Worm (Caenorhabditis elegans): ENCODE results near the gene math-41.
"Not testable (repeated sequence)": the region's sequence is repeated elsewhere in the genome, so short reads cannot be mapped to it uniquely, and the experiment has no call there.

Gene math-41

DNA sequence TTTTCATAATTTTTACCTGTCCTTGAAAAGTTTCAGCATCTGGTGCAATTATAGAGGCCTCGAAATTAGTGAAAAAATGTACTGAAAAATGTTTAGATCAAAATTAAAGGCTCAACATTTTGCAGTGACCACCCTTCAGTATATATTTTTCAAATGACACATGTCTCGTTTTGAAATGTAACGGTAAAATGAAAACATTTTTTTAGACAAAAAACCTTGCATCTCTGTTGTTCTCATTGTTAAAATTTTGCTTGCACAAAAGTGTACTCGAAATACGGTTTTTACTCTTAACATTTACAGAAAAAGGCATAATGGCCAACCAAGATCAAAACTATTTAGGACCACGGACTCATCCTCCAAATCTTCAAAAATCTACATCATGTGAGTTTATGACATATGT lies at the start of gene math-41:
math-41 (plus strand) TSS at position 301 of the 400 bp plus-strand sequence.
- TF ChIP-seq W03F9.2, dao-5, him-1 (tag; optimal IDR thresholded peaks at IDR 0.05): not testable (repeated sequence)

ce11 chrII:1775234-1775633 lies 49.2 kb upstream of the math-41 start, which contains the start of gene F36H5.14:
TSS of gene F36H5.14 (plus strand) at chrII:1775534.
- TF ChIP-seq him-1, dao-5, W03F9.2 (tag; optimal IDR thresholded peaks at IDR 0.05): not testable (repeated sequence)

- TF ChIP-seq dao-5 (tag; optimal IDR thresholded peaks at IDR 0.05), result no peak
- no peak for TF ChIP-seq him-1 (tag; optimal IDR thresholded peaks at IDR 0.05)
- TF ChIP-seq W03F9.2 (tag; optimal IDR thresholded peaks at IDR 0.05), result no peak
Observed at ce11 chrII:1782474-1782873, 42.0 kb upstream of the math-41 start, which contains the start of gene math-4. TSS of gene math-4 (minus strand) at chrII:1782574.

DNA sequence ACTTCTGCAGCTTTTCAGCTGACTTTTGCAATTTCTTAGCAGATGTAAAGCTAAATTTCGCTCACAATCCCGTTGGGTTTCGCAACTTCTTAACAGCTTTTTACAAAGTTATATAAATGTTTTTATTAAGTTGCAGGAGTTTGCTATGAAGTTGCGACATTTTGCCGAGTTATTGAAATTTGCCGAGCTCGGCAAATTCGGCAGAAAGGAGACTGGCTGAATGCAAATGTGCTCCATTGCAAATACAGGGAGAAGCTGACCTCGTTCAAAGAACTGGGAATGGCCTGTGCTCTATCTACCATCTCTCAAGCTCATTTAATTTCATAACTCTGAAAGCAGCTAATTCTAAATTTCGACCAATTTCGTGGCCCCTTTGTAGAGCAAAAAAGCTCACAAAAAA lies 39.6 kb upstream of the math-41 start, which contains the start of gene C08F1.11:
C08F1.11 (minus strand) TSS at position 101 of the 400 bp plus-strand sequence.
- TF ChIP-seq W03F9.2 (tag; optimal IDR thresholded peaks at IDR 0.05), result no peak
- no peak for TF ChIP-seq dao-5 (tag; optimal IDR thresholded peaks at IDR 0.05)
- TF ChIP-seq him-1 (tag; optimal IDR thresholded peaks at IDR 0.05), result no peak

DNA sequence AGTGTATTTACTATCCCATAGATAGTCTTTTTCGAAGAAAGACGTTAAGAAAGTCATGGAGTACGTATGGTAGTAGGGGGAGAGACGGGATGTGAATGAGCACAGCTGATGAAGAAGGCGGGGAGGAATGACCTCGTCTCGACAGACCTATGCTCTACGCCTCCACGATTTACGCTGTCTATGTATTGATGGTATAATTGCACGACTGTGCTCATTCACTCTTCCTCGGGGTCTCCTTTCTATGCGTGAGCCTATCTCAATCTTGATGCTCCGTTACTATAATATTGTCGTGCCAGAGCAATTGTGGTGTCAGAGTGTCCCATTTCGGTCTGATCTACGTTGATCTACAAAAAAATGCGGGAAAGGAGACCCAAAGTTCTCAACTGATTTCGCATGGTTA lies 38.2 kb upstream of the math-41 start, which contains the start of gene C08F1.10:
C08F1.10 (minus strand) TSS at position 101 of the 400 bp plus-strand sequence.
- TF ChIP-seq him-1 (tag; optimal IDR thresholded peaks at IDR 0.05), result no peak
- no peak for TF ChIP-seq W03F9.2 (tag; optimal IDR thresholded peaks at IDR 0.05)
- no peak for TF ChIP-seq dao-5 (tag; optimal IDR thresholded peaks at IDR 0.05)

ce11 chrII:1787208-1787607 lies 37.2 kb upstream of the math-41 start:
- TF ChIP-seq dao-5 (tag; optimal IDR thresholded peaks at IDR 0.05) (no peak), W03F9.2 (tag; optimal IDR thresholded peaks at IDR 0.05) (no peak), him-1 (tag; optimal IDR thresholded peaks at IDR 0.05) (no peak)

DNA sequence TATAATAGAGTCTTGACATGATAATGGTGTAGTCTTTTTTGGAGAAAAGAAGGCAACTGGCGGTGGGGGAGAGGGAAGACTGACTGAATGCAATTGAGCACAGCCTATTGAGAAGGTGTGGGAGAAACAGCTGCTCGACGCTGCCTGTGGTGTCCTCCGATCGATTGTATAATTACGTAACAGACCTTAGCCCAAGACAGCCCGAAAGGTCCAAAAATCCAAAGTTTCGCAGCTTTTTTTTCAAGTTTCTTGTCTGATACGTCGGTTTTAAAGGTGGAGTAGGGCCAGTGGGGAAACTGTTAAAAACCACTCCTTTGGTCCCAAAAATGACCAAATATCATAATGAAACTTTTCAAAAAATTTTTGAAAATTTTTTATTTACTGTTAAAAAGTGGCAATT lies 36.3 kb upstream of the math-41 start, which contains the start of the genes C08F1.6 and fbxb-13:
C08F1.6 (minus strand) TSS at position 101 of the 400 bp plus-strand sequence.
fbxb-13 (plus strand) TSS at position 191 of the 400 bp plus-strand sequence.
- no peak for TF ChIP-seq dao-5 (tag; optimal IDR thresholded peaks at IDR 0.05)
- TF ChIP-seq W03F9.2 (tag; optimal IDR thresholded peaks at IDR 0.05), result no peak
- TF ChIP-seq him-1 (tag; optimal IDR thresholded peaks at IDR 0.05), result no peak

- TF ChIP-seq him-1 (tag; optimal IDR thresholded peaks at IDR 0.05) (no peak), dao-5 (tag; optimal IDR thresholded peaks at IDR 0.05) (no peak), W03F9.2 (tag; optimal IDR thresholded peaks at IDR 0.05) (no peak)
Observed at ce11 chrII:1806358-1806757, 18.1 kb upstream of the math-41 start, which contains the start of gene C08F1.12. TSS of gene C08F1.12 (minus strand) at chrII:1806458.

- TF ChIP-seq him-1 (tag; optimal IDR thresholded peaks at IDR 0.05) (no peak), W03F9.2 (tag; optimal IDR thresholded peaks at IDR 0.05) (no peak), dao-5 (tag; optimal IDR thresholded peaks at IDR 0.05) (no peak)
Observed at ce11 chrII:1808217-1808616, 16.2 kb upstream of the math-41 start, which contains the start of gene C08F1.8. TSS of gene C08F1.8 (minus strand) at chrII:1808317.

DNA sequence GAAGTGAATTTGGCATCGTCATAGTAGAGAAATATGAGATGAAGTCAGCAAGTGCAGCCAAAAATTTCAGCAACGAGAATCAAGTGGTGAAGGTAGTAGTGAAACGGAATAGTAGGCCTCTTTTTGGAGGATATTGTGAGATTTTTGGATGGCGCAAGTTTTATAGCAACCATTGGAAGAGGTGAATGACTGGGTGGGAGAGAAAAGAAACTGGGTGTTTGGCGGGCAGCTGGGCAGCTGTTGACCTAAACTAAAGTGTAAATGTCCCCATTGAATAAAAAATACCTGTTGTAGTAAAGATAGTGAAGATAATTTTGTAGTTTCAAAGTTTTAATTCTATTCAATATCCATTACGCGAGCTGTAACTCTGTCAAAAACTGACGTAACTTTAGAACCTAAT lies 8.4 kb upstream of the math-41 start:
- no peak for TF ChIP-seq dao-5 (tag; optimal IDR thresholded peaks at IDR 0.05)
- TF ChIP-seq W03F9.2 (tag; optimal IDR thresholded peaks at IDR 0.05), result no peak
- no peak for TF ChIP-seq him-1 (tag; optimal IDR thresholded peaks at IDR 0.05)

- no peak for TF ChIP-seq W03F9.2 (tag; optimal IDR thresholded peaks at IDR 0.05)
- no peak for TF ChIP-seq dao-5 (tag; optimal IDR thresholded peaks at IDR 0.05)
- TF ChIP-seq him-1 (tag; optimal IDR thresholded peaks at IDR 0.05), result no peak
Observed at ce11 chrII:1818300-1818699, 6.1 kb upstream of the math-41 start, which contains the start of gene fbxb-10. TSS of gene fbxb-10 (minus strand) at chrII:1818400.

ce11 chrII:1819944-1820570 lies 4.4 kb upstream of the math-41 start, which contains the start of gene fbxc-19:
TSS of gene fbxc-19 (plus strand) at chrII:1820479.
- TF ChIP-seq dao-5 (tag; optimal IDR thresholded peaks at IDR 0.05) (no peak), him-1 (tag; optimal IDR thresholded peaks at IDR 0.05) (no peak), W03F9.2 (tag; optimal IDR thresholded peaks at IDR 0.05) (peak; percentile 44)

ce11 chrII:1820774-1821173 lies 3.7 kb upstream of the math-41 start, which contains the start of gene fbxa-3:
TSS of gene fbxa-3 (minus strand) at chrII:1820874.
- TF ChIP-seq him-1 (tag; optimal IDR thresholded peaks at IDR 0.05), result no peak
- no peak for TF ChIP-seq dao-5 (tag; optimal IDR thresholded peaks at IDR 0.05)
- no peak for TF ChIP-seq W03F9.2 (tag; optimal IDR thresholded peaks at IDR 0.05)

ce11 chrII:1830182-1830682 lies 5.8 kb downstream of the math-41 start, which contains the start of gene math-40:
TSS of gene math-40 (plus strand) at chrII:1830632.
- TF ChIP-seq W03F9.2 (tag; optimal IDR thresholded peaks at IDR 0.05) (no peak), dao-5 (tag; optimal IDR thresholded peaks at IDR 0.05) (no peak), him-1 (tag; optimal IDR thresholded peaks at IDR 0.05) (no peak)

Measured in whole organism, L4/young adult.